Worm (Caenorhabditis elegans) whole organism, L3 larva: Measurements from ENCODE around the gene C23H4.6.
A peak's percentile ranks its signal among the peaks of the same experiment; 100 is the strongest.

Experiments used
- ZK546.5 ChIP-seq: sonication (generic microtip); optimal IDR thresholded peaks from 2 replicates; lab custom pipeline; 2017; ENCODE audit warnings: missing biosample characterization, missing genetic modification characterization
- ama-1 ChIP-seq: fragments of 150-350 bp; optimal IDR thresholded peaks from 2 replicates; lab custom pipeline; 2018
- ceh-82 ChIP-seq: fragments of 150-350 bp; optimal IDR thresholded peaks from 2 replicates; lab custom pipeline; 2014; ENCODE audit warnings: missing biosample characterization, missing genetic modification characterization
- ceh-9 ChIP-seq: sonication (generic microtip); optimal IDR thresholded peaks from 2 replicates; lab custom pipeline; 2018; ENCODE audit warnings: missing biosample characterization, missing genetic modification characterization
- egl-27 ChIP-seq: sonication (generic microtip); optimal IDR thresholded peaks from 4 replicates; lab custom pipeline; 2017; ENCODE audit warnings: missing biosample characterization, missing genetic modification reagents, missing genetic modification characterization
- elt-1 ChIP-seq: fragments of 150-350 bp; optimal IDR thresholded peaks from 2 replicates; lab custom pipeline; 2014; ENCODE audit warnings: missing biosample characterization, missing genetic modification characterization
- elt-2 ChIP-seq: sonication (generic microtip); optimal IDR thresholded peaks from 2 replicates; lab custom pipeline; 2016; ENCODE audit warnings: missing genetic modification reagents, mild to moderate bottlenecking, missing genetic modification characterization, missing compliant biosample characterization
- elt-3 ChIP-seq, 3 experiments: fragments of 150-350 bp in 1 of 3; sonication (generic microtip) in 2 of 3; optimal IDR thresholded peaks; 2 replicates in 2 of 3; 4 replicates in 1 of 3; lab custom pipeline; 2014 to 2017; ENCODE audit warnings: missing biosample characterization in 3 of 3, missing genetic modification characterization in 3 of 3
- fkh-10 ChIP-seq: sonication (generic microtip); optimal IDR thresholded peaks from 2 replicates; lab custom pipeline; 2017; ENCODE audit warnings: missing biosample characterization, missing genetic modification reagents, missing genetic modification characterization
- fkh-2 ChIP-seq: fragments of 150-350 bp; optimal IDR thresholded peaks from 2 replicates; lab custom pipeline; 2014; ENCODE audit warnings: missing biosample characterization, missing genetic modification reagents, missing genetic modification characterization
- fos-1 ChIP-seq: fragments of 150-350 bp; optimal IDR thresholded peaks from 2 replicates; lab custom pipeline; 2014; ENCODE audit warnings: missing biosample characterization, missing genetic modification characterization
- hmg-11 ChIP-seq: sonication (generic microtip); optimal IDR thresholded peaks from 2 replicates; lab custom pipeline; 2016; ENCODE audit warnings: missing genetic modification characterization, missing compliant biosample characterization
- jun-1 ChIP-seq: fragments of 150-350 bp; optimal IDR thresholded peaks from 2 replicates; lab custom pipeline; 2014; ENCODE audit warnings: missing biosample characterization, missing genetic modification reagents, missing genetic modification characterization
- lin-15B ChIP-seq: fragments of 150-350 bp; optimal IDR thresholded peaks from 2 replicates; lab custom pipeline; 2014; ENCODE audit warnings: missing biosample characterization, missing genetic modification characterization
- lsy-12 ChIP-seq: sonication (generic microtip); optimal IDR thresholded peaks from 2 replicates; lab custom pipeline; 2016; ENCODE audit warnings: mild to moderate bottlenecking, missing genetic modification characterization, missing compliant biosample characterization
- mdl-1 ChIP-seq: fragments of 150-350 bp; optimal IDR thresholded peaks from 2 replicates; lab custom pipeline; 2014; ENCODE audit warnings: missing biosample characterization, missing genetic modification characterization
- mml-1 ChIP-seq: fragments of 150-350 bp; sonication (generic microtip); optimal IDR thresholded peaks from 3 replicates; lab custom pipeline; 2014; ENCODE audit warnings: missing biosample characterization, missing genetic modification characterization
- nfya-1 ChIP-seq: sonication (generic microtip); optimal IDR thresholded peaks from 2 replicates; lab custom pipeline; 2017; ENCODE audit warnings: missing genetic modification characterization, mild to moderate bottlenecking, missing compliant biosample characterization, antibody characterized with exemption, moderate library complexity; ENCODE audit not compliant: insufficient read depth
- nhr-11 ChIP-seq: fragments of 150-350 bp; optimal IDR thresholded peaks from 2 replicates; lab custom pipeline; 2014; ENCODE audit warnings: missing biosample characterization, missing genetic modification characterization
- nhr-12 ChIP-seq: fragments of 150-350 bp; optimal IDR thresholded peaks from 2 replicates; lab custom pipeline; 2014; ENCODE audit warnings: missing biosample characterization, missing genetic modification characterization
- nhr-23 ChIP-seq: fragments of 150-350 bp; optimal IDR thresholded peaks from 2 replicates; lab custom pipeline; 2014; ENCODE audit warnings: missing biosample characterization, missing genetic modification reagents, missing genetic modification characterization
- nhr-237 ChIP-seq: fragments of 150-350 bp; optimal IDR thresholded peaks from 2 replicates; lab custom pipeline; 2014; ENCODE audit warnings: missing biosample characterization, missing genetic modification characterization
- nhr-25 ChIP-seq: sonication (generic microtip); optimal IDR thresholded peaks from 2 replicates; lab custom pipeline; 2017; ENCODE audit warnings: missing biosample characterization, missing genetic modification characterization
- nhr-28 ChIP-seq: fragments of 150-350 bp; optimal IDR thresholded peaks from 2 replicates; lab custom pipeline; 2014; ENCODE audit warnings: missing biosample characterization, missing genetic modification characterization
- nhr-43 ChIP-seq: sonication (generic microtip); optimal IDR thresholded peaks from 2 replicates; lab custom pipeline; 2016; ENCODE audit warnings: mild to moderate bottlenecking, missing genetic modification characterization, missing compliant biosample characterization; ENCODE audit not compliant: poor library complexity, severe bottlenecking
- nhr-76 ChIP-seq: fragments of 150-350 bp; sonication (generic microtip); optimal IDR thresholded peaks from 5 replicates; lab custom pipeline; 2014; ENCODE audit warnings: missing biosample characterization, missing genetic modification characterization
- nhr-77 ChIP-seq: fragments of 150-350 bp; optimal IDR thresholded peaks from 2 replicates; lab custom pipeline; 2014; ENCODE audit warnings: missing biosample characterization, missing genetic modification characterization
- pha-4 ChIP-seq: fragments of 150-350 bp; optimal IDR thresholded peaks from 2 replicates; lab custom pipeline; 2014; ENCODE audit warnings: missing biosample characterization, missing genetic modification reagents, missing genetic modification characterization
- pqm-1 ChIP-seq: fragments of 150-350 bp; optimal IDR thresholded peaks from 2 replicates; lab custom pipeline; 2017; ENCODE audit warnings: missing biosample characterization, missing genetic modification characterization, inconsistent platforms
- skn-1 ChIP-seq: fragments of 150-350 bp; optimal IDR thresholded peaks from 2 replicates; lab custom pipeline; 2014; ENCODE audit warnings: missing biosample characterization, missing genetic modification characterization
- unc-39 ChIP-seq: sonication (generic microtip); optimal IDR thresholded peaks from 4 replicates; lab custom pipeline; 2017; ENCODE audit warnings: missing biosample characterization, missing genetic modification characterization
- zag-1 ChIP-seq: fragments of 150-350 bp; optimal IDR thresholded peaks from 2 replicates; lab custom pipeline; 2014; ENCODE audit warnings: missing biosample characterization, missing genetic modification characterization

The C23H4.6 gene

DNA sequence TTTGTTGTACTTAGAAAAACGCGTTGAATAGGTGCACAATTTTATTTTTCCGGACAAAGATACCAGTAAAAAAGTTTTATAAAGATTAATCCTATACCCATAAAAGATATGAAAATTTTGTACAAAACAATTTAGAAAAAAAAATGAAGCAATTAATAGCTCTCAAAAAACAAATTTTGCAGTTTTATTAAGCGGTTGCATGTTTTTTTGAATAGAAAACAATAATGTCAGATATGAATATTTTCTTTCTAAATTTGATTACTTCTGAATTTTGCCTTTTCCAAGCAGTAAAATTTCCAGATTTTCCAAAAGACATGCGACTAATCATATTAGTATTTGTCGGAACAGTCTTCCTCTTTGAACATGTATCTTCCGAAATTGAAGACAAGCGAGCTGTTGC lies 18.5 kb upstream of the C23H4.6 start, which contains the start of gene C23H4.8:
C23H4.8 (plus strand) TSS at position 301 of the 400 bp plus-strand sequence.
- TF ChIP-seq egl-27 (tag; lab: Kevin White, UChicago) = no peak
- TF ChIP-seq nhr-43 (tag; lab: Kevin White, UChicago) = no peak
- no peak for TF ChIP-seq nhr-76 (tag; lab: Kevin White, UChicago)
- no peak for TF ChIP-seq elt-1 (tag; lab: Kevin White, UChicago)
- no peak for TF ChIP-seq ceh-9 (tag; lab: Kevin White, UChicago)
- TF ChIP-seq ceh-82 (tag; lab: Kevin White, UChicago) = no peak
- TF ChIP-seq fkh-2 (tag; lab: Kevin White, UChicago) = no peak
- no peak for TF ChIP-seq ama-1 (lab: Kevin White, UChicago)
- TF ChIP-seq pha-4 (tag; lab: Kevin White, UChicago) = no peak
- no peak for TF ChIP-seq mml-1 (tag; lab: Kevin White, UChicago)

DNA sequence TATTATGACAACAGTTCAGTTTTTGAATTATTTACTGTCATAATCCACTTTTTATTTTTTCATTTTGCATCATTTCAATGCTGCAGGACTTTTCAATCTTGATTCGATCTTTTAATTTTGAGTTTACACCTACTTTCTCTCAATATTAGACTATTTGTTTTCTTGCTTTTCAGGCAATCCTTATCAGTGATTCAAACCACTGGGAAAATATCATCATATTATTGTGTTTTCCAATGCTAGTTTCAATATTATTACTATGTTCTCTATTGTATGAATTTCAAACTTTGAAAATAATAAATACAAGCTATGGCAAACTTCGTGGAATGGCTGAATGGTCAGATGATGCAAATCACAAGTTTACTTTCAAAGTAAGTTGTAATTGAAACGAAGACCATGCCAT lies 15.9 kb upstream of the C23H4.6 start, which contains the start of gene cest-8:
cest-8 (plus strand) TSS at position 184 of the 400 bp plus-strand sequence.
- peak; percentile 4 for TF ChIP-seq pha-4 (tag; lab: Kevin White, UChicago)
- no peak for TF ChIP-seq ZK546.5
- TF ChIP-seq nhr-77 (tag; lab: Kevin White, UChicago) = no peak
- TF ChIP-seq unc-39 (tag; lab: Kevin White, UChicago) = no peak
- TF ChIP-seq skn-1 = peak; percentile 53
- TF ChIP-seq, all 47 proteins: peak for 2

DNA sequence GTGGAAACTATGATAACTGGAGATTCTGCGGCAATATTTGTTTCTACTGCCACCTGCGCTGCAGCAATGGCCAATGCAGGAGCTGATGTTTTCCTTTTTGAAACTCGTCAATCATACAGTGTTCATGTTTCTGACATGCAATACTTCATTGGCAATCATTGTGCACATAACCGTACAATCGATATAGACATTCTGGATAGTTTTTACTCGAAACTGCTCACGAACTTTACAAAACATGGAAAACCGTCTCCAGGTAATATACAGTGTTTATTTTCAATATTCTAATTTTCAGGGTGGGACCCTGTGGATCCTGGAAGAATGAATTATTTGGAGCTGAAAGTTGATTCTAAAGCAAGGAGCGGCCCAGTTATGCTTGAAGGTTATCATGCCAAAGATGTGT lies 13.6 kb upstream of the C23H4.6 start, which contains the start of gene cest-9.2:
cest-9.2 (plus strand) TSS at position 301 of the 400 bp plus-strand sequence.
- no peak for TF ChIP-seq nhr-23 (tag; lab: Kevin White, UChicago)
- TF ChIP-seq ceh-82 (tag; lab: Kevin White, UChicago) = no peak
- TF ChIP-seq elt-1 (tag; lab: Kevin White, UChicago) = no peak
- no peak for TF ChIP-seq ZK546.5
- no peak for TF ChIP-seq nhr-76 (tag; lab: Kevin White, UChicago)
- no peak for TF ChIP-seq nhr-77 (tag; lab: Kevin White, UChicago)
- no peak for TF ChIP-seq nhr-237 (tag; lab: Kevin White, UChicago)
- no peak for TF ChIP-seq lsy-12
- no peak for TF ChIP-seq fkh-10 (GFP tag; lab: Kevin White, UChicago)
- TF ChIP-seq hmg-11 (tag; lab: Kevin White, UChicago) = no peak
- TF ChIP-seq lin-15B = no peak
- no peak for TF ChIP-seq nfya-1 (tag; lab: Kevin White, UChicago)
- no peak for TF ChIP-seq elt-2 (tag; lab: Kevin White, UChicago)
- TF ChIP-seq mdl-1 = no peak
- TF ChIP-seq nhr-25 (tag; lab: Kevin White, UChicago) = no peak

DNA sequence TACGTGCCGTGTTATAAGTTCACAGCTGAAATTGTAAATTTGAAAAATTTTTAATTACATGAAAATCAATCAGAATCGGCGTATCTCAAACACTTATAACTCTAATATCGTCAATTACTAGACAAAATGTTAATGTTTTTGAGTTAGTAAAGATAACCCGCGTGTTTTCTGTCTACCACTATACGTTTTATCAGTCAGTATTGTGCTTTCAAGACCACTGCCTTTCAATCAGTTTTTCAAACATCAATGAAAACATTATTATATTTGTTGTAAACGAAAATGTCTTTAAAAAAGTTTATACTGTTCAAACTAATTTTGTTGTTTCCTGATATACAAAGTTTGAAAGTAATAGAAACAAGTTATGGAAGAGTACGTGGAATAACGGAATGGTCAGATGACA lies 12.7 kb upstream of the C23H4.6 start:
- TF ChIP-seq hmg-11 (tag; lab: Kevin White, UChicago) = no peak
- peak; percentile 55 for TF ChIP-seq elt-2 (tag; lab: Kevin White, UChicago)
- peak; percentile 19 for TF ChIP-seq pqm-1 (tag; lab: Kevin White, UChicago)
- peak; percentile 29 for TF ChIP-seq pha-4 (tag; lab: Kevin White, UChicago)
- TF ChIP-seq, all 47 proteins: peak for 3

DNA sequence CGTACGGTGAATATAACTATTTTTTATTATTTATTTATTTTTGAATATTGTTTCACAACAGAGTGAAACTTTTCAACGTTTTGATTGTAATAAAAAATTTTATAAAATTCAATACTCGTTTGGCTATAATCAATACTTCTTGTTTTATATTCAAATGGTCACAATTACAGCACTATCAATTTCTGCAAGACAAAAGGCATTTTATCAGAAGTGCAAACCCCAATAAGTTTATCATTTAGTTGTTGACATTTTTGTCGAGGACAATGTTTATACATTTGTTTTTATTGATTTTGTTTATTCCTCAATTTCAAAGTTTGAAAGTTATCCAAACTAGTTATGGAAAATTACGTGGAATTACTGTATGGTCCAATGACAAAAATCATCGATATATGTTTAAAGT lies 9.4 kb upstream of the C23H4.6 start, which contains the start of gene cest-9.1:
cest-9.1 (plus strand) TSS at position 213 of the 400 bp plus-strand sequence.
- no peak for TF ChIP-seq elt-3 (tag; optimal IDR thresholded peaks at IDR 0.05; lab: Kevin White, UChicago)
- no peak for TF ChIP-seq elt-1 (tag; lab: Kevin White, UChicago)
- TF ChIP-seq pqm-1 (tag; lab: Kevin White, UChicago) = no peak
- no peak for TF ChIP-seq nhr-12 (tag; lab: Kevin White, UChicago)
- TF ChIP-seq pha-4 (tag; lab: Kevin White, UChicago) = peak; percentile 81
- no peak for TF ChIP-seq ceh-9 (tag; lab: Kevin White, UChicago)
- TF ChIP-seq ceh-82 (tag; lab: Kevin White, UChicago) = no peak
- TF ChIP-seq elt-2 (tag; lab: Kevin White, UChicago) = peak; percentile 57
- no peak for TF ChIP-seq nhr-28 (tag; lab: Kevin White, UChicago)
- no peak for TF ChIP-seq jun-1 (tag; lab: Kevin White, UChicago)
- no peak for TF ChIP-seq fkh-2 (tag; lab: Kevin White, UChicago)

DNA sequence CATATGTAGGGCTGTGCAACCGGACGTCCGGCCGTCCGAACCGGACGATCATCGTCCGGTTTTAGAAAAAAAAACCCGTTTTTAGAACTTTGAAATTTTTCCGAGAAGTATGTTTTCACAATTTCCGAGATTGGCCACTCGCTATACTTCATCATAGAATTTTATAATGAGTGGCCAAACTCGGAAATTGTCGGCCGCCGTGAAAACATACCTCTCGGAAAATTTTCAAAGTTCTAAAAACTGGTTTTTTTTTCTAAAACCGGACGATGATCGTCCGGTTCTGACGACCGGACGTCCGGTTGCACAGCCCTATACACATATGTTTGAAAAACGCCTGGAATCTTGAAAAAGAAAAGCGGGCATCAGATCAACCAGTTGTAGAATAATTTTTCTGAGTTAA lies 8.3 kb upstream of the C23H4.6 start:
- TF ChIP-seq zag-1 (tag; lab: Kevin White, UChicago) (no peak), fos-1 (tag; lab: Kevin White, UChicago) (no peak), nhr-11 (tag; lab: Kevin White, UChicago) (no peak), unc-39 (tag; lab: Kevin White, UChicago) (no peak), nhr-43 (tag; lab: Kevin White, UChicago) (no peak), pha-4 (tag; lab: Kevin White, UChicago) (no peak), nfya-1 (tag; lab: Kevin White, UChicago) (no peak)
- TF ChIP-seq, all 47 proteins: peak for 0
